Worm (Caenorhabditis elegans): Measurements from ENCODE around the gene T01G1.2.

- TF ChIP-seq ztf-29 (GFP tag; IDR thresholded peaks at IDR 0.05) (no peak), ztf-23 (GFP tag; IDR thresholded peaks at IDR 0.05) (no peak), flt-1 (GFP tag; IDR thresholded peaks at IDR 0.05) (no peak), cog-1 (tag; optimal IDR thresholded peaks at IDR 0.05) (no peak), tab-1 (GFP tag; IDR thresholded peaks at IDR 0.05) (no peak), ref-1 (GFP tag; conservative IDR thresholded peaks at IDR 0.05) (no peak)
Measured at ce11 chrIV:11307770-11308169, 46.4 kb upstream of the T01G1.2 start.

All from whole organism, midembryonic.